Fruit fly (Drosophila melanogaster) whole organism, embryonic: ENCODE measurements around the gene DZIP1.

Experiments
- Antp ChIP-seq: fragments of 200-800 bp; sonication (Bioruptor generic); optimal IDR thresholded peaks from 3 replicates; lab custom pipeline; 2016; ENCODE audit warnings: missing biosample characterization, missing genetic modification characterization
- Awh ChIP-seq: fragments of 200-800 bp; sonication (Bioruptor generic); IDR thresholded peaks from 2 replicates; pipeline ENCODE4, ENCODE4 v1.3.6; 2022; ENCODE audit warnings: missing biosample characterization, missing genetic modification characterization
- BEAF-32 ChIP-seq: fragments of 200-800 bp; sonication (Bioruptor generic); optimal IDR thresholded peaks from 3 replicates; lab custom pipeline; 2017; ENCODE audit warnings: missing biosample characterization, missing genetic modification characterization, mild to moderate bottlenecking, moderate library complexity, missing genetic modification reagents
- Bgb ChIP-seq: fragments of 200-800 bp; sonication (Bioruptor generic); IDR thresholded peaks from 2 replicates; pipeline ENCODE4 v1.3.6; 2022; ENCODE audit warnings: missing biosample characterization, missing genetic modification characterization; ENCODE audit not compliant: partially characterized antibody
- CG10959 ChIP-seq: fragments of 200-800 bp; sonication (Bioruptor generic); IDR thresholded peaks from 2 replicates; pipeline ENCODE4 v1.3.6; 2022; ENCODE audit warnings: missing biosample characterization, missing genetic modification characterization
- CG10979 ChIP-seq: fragments of 200-800 bp; sonication (Bioruptor generic); optimal IDR thresholded peaks from 2 replicates; lab custom pipeline; 2018; ENCODE audit warnings: missing biosample characterization, mild to moderate bottlenecking, missing genetic modification characterization, moderate library complexity
- CG11398 ChIP-seq: fragments of 200-800 bp; sonication (Bioruptor generic); optimal IDR thresholded peaks from 2 replicates; lab custom pipeline; 2016; ENCODE audit warnings: missing biosample characterization, missing genetic modification characterization
- CG11504 ChIP-seq: fragments of 200-800 bp; sonication (Bioruptor generic); optimal IDR thresholded peaks from 3 replicates; lab custom pipeline; 2019; ENCODE audit warnings: missing biosample characterization, mild to moderate bottlenecking, missing genetic modification characterization, moderate library complexity
- CG11695 ChIP-seq: fragments of 200-800 bp; sonication (Bioruptor generic); IDR thresholded peaks from 3 replicates; pipeline ENCODE4 v1.3.6; 2022; ENCODE audit warnings: missing biosample characterization, missing genetic modification characterization
- CG13894 ChIP-seq: fragments of 200-800 bp; sonication (Bioruptor generic); optimal IDR thresholded peaks from 3 replicates; lab custom pipeline; 2018; ENCODE audit warnings: missing biosample characterization, mild to moderate bottlenecking, missing genetic modification characterization, moderate library complexity
- CG14050 ChIP-seq: fragments of 200-800 bp; sonication (Bioruptor generic); IDR thresholded peaks from 3 replicates; pipeline ENCODE4 v1.3.6; 2022; ENCODE audit warnings: missing biosample characterization, missing genetic modification characterization
- CG15601 ChIP-seq: fragments of 200-800 bp; sonication (Bioruptor generic); optimal IDR thresholded peaks from 3 replicates; lab custom pipeline; 2019; ENCODE audit warnings: missing biosample characterization, mild to moderate bottlenecking, missing genetic modification characterization, moderate library complexity
- CG2202 ChIP-seq: fragments of 200-800 bp; sonication (Bioruptor generic); optimal IDR thresholded peaks from 2 replicates; lab custom pipeline; 2018; ENCODE audit warnings: missing biosample characterization, mild to moderate bottlenecking, missing genetic modification characterization
- CG3995 ChIP-seq: fragments of 200-800 bp; sonication (Bioruptor generic); optimal IDR thresholded peaks from 3 replicates; lab custom pipeline; 2016; ENCODE audit warnings: missing biosample characterization, missing genetic modification characterization
- CG6654 ChIP-seq: fragments of 200-800 bp; sonication (Bioruptor generic); optimal IDR thresholded peaks from 2 replicates; lab custom pipeline; 2017; ENCODE audit warnings: missing biosample characterization, mild to moderate bottlenecking, missing genetic modification characterization
- CG6683 ChIP-seq: fragments of 200-800 bp; sonication (Bioruptor generic); optimal IDR thresholded peaks from 2 replicates; lab custom pipeline; 2017; ENCODE audit warnings: missing biosample characterization, mild to moderate bottlenecking, missing genetic modification characterization, missing genetic modification reagents
- CG7357 ChIP-seq: fragments of 200-800 bp; sonication (Bioruptor generic); IDR thresholded peaks from 3 replicates; pipeline ENCODE4 v1.3.6; 2022; ENCODE audit warnings: missing biosample characterization, missing genetic modification characterization
- CG7745 ChIP-seq: fragments of 200-800 bp; sonication (Bioruptor generic); optimal IDR thresholded peaks from 2 replicates; lab custom pipeline; 2018; ENCODE audit warnings: missing biosample characterization, mild to moderate bottlenecking, missing genetic modification characterization, moderate library complexity
- CG7928 ChIP-seq: fragments of 200-800 bp; sonication (Bioruptor generic); optimal IDR thresholded peaks from 2 replicates; lab custom pipeline; 2017; ENCODE audit warnings: missing biosample characterization, mild to moderate bottlenecking, missing genetic modification characterization
- CG8924 ChIP-seq: fragments of 200-800 bp; optimal IDR thresholded peaks from 3 replicates; lab custom pipeline; 2019; ENCODE audit warnings: missing biosample characterization, mild to moderate bottlenecking, missing genetic modification characterization, moderate library complexity
- CTCF ChIP-seq: fragments of 200-800 bp; sonication (Bioruptor generic); optimal IDR thresholded peaks from 2 replicates; lab custom pipeline; 2017; ENCODE audit warnings: missing biosample characterization, mild to moderate bottlenecking, missing genetic modification characterization, moderate library complexity
- ERR ChIP-seq: fragments of 200-800 bp; sonication (Bioruptor generic); optimal IDR thresholded peaks from 2 replicates; lab custom pipeline; 2016; ENCODE audit warnings: missing biosample characterization, missing genetic modification characterization
- Fer1 ChIP-seq: fragments of 200-800 bp; sonication (Bioruptor generic); optimal IDR thresholded peaks from 2 replicates; lab custom pipeline; 2017; ENCODE audit warnings: missing biosample characterization, mild to moderate bottlenecking, missing genetic modification characterization
- Gug ChIP-seq: fragments of 200-800 bp; sonication (Bioruptor generic); IDR thresholded peaks from 4 replicates; pipeline ENCODE4 v1.3.6; 2022; ENCODE audit warnings: missing biosample characterization, missing genetic modification characterization
- H15 ChIP-seq: fragments of 200-800 bp; sonication (Bioruptor generic); IDR thresholded peaks from 3 replicates; pipeline ENCODE4 v1.3.6; 2022; ENCODE audit warnings: missing biosample characterization, missing genetic modification characterization
- Hand ChIP-seq: fragments of 200-800 bp; sonication (Bioruptor generic); optimal IDR thresholded peaks from 2 replicates; lab custom pipeline; 2017; ENCODE audit warnings: mild to moderate bottlenecking, missing biosample characterization, missing genetic modification reagents, missing genetic modification characterization
- Oli ChIP-seq: fragments of 200-800 bp; sonication (Bioruptor generic); optimal IDR thresholded peaks from 2 replicates; lab custom pipeline; 2018; ENCODE audit warnings: missing biosample characterization, mild to moderate bottlenecking, missing genetic modification characterization, moderate library complexity
- Six4 ChIP-seq: fragments of 200-800 bp; sonication (Bioruptor generic); optimal IDR thresholded peaks from 2 replicates; lab custom pipeline; 2016; ENCODE audit warnings: missing biosample characterization, missing genetic modification characterization
- Spps ChIP-seq: fragments of 200-800 bp; sonication (Bioruptor generic); optimal IDR thresholded peaks from 2 replicates; lab custom pipeline; 2018; ENCODE audit warnings: missing biosample characterization, mild to moderate bottlenecking, missing genetic modification characterization
- Ssrp ChIP-seq: fragments of 200-800 bp; sonication (Bioruptor generic); optimal IDR thresholded peaks from 2 replicates; lab custom pipeline; 2018; ENCODE audit warnings: missing biosample characterization, mild to moderate bottlenecking, missing genetic modification characterization, moderate library complexity
- Stat92E ChIP-seq, 3 experiments: fragments of >200 bp in 2 of 3; fragments of 200-800 bp in 1 of 3; sonication (Bioruptor generic) in 1 of 3; optimal IDR thresholded peaks; 2 replicates each; lab custom pipeline; 2017 to 2019; ENCODE audit warnings: missing biosample characterization in 3 of 3, missing genetic modification characterization in 3 of 3, mild to moderate bottlenecking in 1 of 3, moderate library complexity in 1 of 3
- TFAM ChIP-seq: fragments of 200-800 bp; sonication (Bioruptor generic); optimal IDR thresholded peaks from 2 replicates; lab custom pipeline; 2017; ENCODE audit warnings: missing biosample characterization, missing genetic modification characterization, inconsistent platforms
- Tbp ChIP-seq: fragments of >200 bp; optimal IDR thresholded peaks from 2 replicates; lab custom pipeline; 2018; ENCODE audit warnings: missing biosample characterization, missing genetic modification characterization
- ac ChIP-seq: fragments of 200-800 bp; sonication (Bioruptor generic); optimal IDR thresholded peaks from 3 replicates; lab custom pipeline; 2017; ENCODE audit warnings: missing biosample characterization, mild to moderate bottlenecking, missing genetic modification characterization
- amos ChIP-seq: fragments of 200-800 bp; sonication (Bioruptor generic); IDR thresholded peaks from 2 replicates; pipeline ENCODE4 v1.3.6; 2022; ENCODE audit warnings: missing biosample characterization, missing genetic modification characterization; ENCODE audit not compliant: partially characterized antibody
- chif ChIP-seq, 2 experiments: fragments of 200-800 bp; sonication (Bioruptor generic); optimal IDR thresholded peaks; 3 replicates each; lab custom pipeline; 2016; ENCODE audit warnings: missing biosample characterization in 2 of 2, missing genetic modification characterization in 2 of 2
- dysf ChIP-seq: fragments of 200-800 bp; sonication (Bioruptor generic); IDR thresholded peaks from 3 replicates; pipeline ENCODE4 v1.3.6; 2022; ENCODE audit warnings: missing biosample characterization, missing genetic modification characterization
- ewg ChIP-seq: fragments of 200-800 bp; sonication (Bioruptor generic); optimal IDR thresholded peaks from 3 replicates; lab custom pipeline; 2017; ENCODE audit warnings: mild to moderate bottlenecking, missing biosample characterization, missing genetic modification reagents, missing genetic modification characterization
- gem ChIP-seq: fragments of 200-800 bp; sonication (Bioruptor generic); optimal IDR thresholded peaks from 2 replicates; lab custom pipeline; 2019; ENCODE audit warnings: missing biosample characterization, mild to moderate bottlenecking, missing genetic modification characterization, moderate library complexity
- jing ChIP-seq: fragments of 200-800 bp; sonication (Bioruptor generic); optimal IDR thresholded peaks from 2 replicates; lab custom pipeline; 2018; ENCODE audit warnings: missing biosample characterization, mild to moderate bottlenecking, missing genetic modification characterization
- ken ChIP-seq: fragments of 200-800 bp; sonication (Bioruptor generic); IDR thresholded peaks from 3 replicates; pipeline ENCODE4 v1.3.6; 2022; ENCODE audit warnings: missing biosample characterization, missing genetic modification characterization
- klu ChIP-seq: fragments of 200-800 bp; sonication (Bioruptor generic); IDR thresholded peaks from 2 replicates; pipeline ENCODE4 v1.3.6; 2022; ENCODE audit warnings: missing biosample characterization, missing genetic modification characterization
- peb ChIP-seq: fragments of 200-800 bp; sonication (Bioruptor generic); IDR thresholded peaks from 2 replicates; pipeline ENCODE4 v1.3.6; 2022; ENCODE audit warnings: missing biosample characterization, missing genetic modification characterization
- phol ChIP-seq: fragments of 200-800 bp; sonication (Bioruptor generic); optimal IDR thresholded peaks from 3 replicates; lab custom pipeline; 2018; ENCODE audit warnings: missing biosample characterization, mild to moderate bottlenecking, missing genetic modification characterization, moderate library complexity
- prd ChIP-seq, 3 experiments: fragments of >200 bp in 2 of 3; fragments of 200-800 bp in 1 of 3; sonication (Bioruptor generic) in 1 of 3; optimal IDR thresholded peaks in 2 of 3; IDR thresholded peaks in 1 of 3; 2 replicates in 2 of 3; 3 replicates in 1 of 3; pipeline versions ENCODE4 v1.3.6 to Lab custom; 2017 to 2022; ENCODE audit warnings: missing biosample characterization in 1 of 3, missing genetic modification characterization in 1 of 3
- scrt ChIP-seq: fragments of 200-800 bp; sonication (Bioruptor generic); optimal IDR thresholded peaks from 2 replicates; lab custom pipeline; 2018; ENCODE audit warnings: missing biosample characterization, mild to moderate bottlenecking, missing genetic modification characterization, moderate library complexity
- slbo ChIP-seq: fragments of 200-800 bp; sonication (Bioruptor generic); IDR thresholded peaks from 2 replicates; pipeline ENCODE4 v1.3.6; 2022; ENCODE audit warnings: missing biosample characterization, missing genetic modification characterization
- sqz ChIP-seq: fragments of 200-800 bp; sonication (Bioruptor generic); optimal IDR thresholded peaks from 3 replicates; lab custom pipeline; 2018; ENCODE audit warnings: missing biosample characterization, mild to moderate bottlenecking, missing genetic modification characterization
- zen ChIP-seq: fragments of 200-800 bp; sonication (Bioruptor generic); optimal IDR thresholded peaks from 3 replicates; lab custom pipeline; 2018; ENCODE audit warnings: missing biosample characterization, mild to moderate bottlenecking, missing genetic modification characterization, moderate library complexity
- zfh1 ChIP-seq: fragments of 200-800 bp; sonication (Bioruptor generic); IDR thresholded peaks from 3 replicates; pipeline ENCODE4 v1.3.6; 2022; ENCODE audit warnings: missing biosample characterization, missing genetic modification characterization

Gene DZIP1

dm6 chr3R:24525983-24526661 is 11.0 kb downstream of the DZIP1 start (continued):
- no peak for TF ChIP-seq CG6683 (GFP tag; lab: Kevin White, UChicago)
- peak; percentile 54; the same call in 2 of the 3 replicates for TF ChIP-seq dysf
- no peak for TF ChIP-seq prd (optimal IDR thresholded peaks at IDR 0.05; lab: Kevin White, UChicago)
- peak; percentile 54 for TF ChIP-seq prd (GFP tag; IDR thresholded peaks at IDR 0.05; lab: Robert Waterston, UW)
- no peak for TF ChIP-seq CG7928 (GFP tag; lab: Kevin White, UChicago)
- TF ChIP-seq Oli (tag; lab: Kevin White, UChicago): no peak
- TF ChIP-seq BEAF-32 (GFP tag; lab: Kevin White, UChicago): no peak
- TF ChIP-seq ERR (GFP tag; lab: Kevin White, UChicago): no peak
- TF ChIP-seq CG8924: no peak
- TF ChIP-seq CG6654: no peak
- peak; percentile 49 for TF ChIP-seq Awh (GFP tag; lab: Robert Waterston, UW)
- no peak for TF ChIP-seq ewg (GFP tag; lab: Kevin White, UChicago)
- TF ChIP-seq TFAM (GFP tag; lab: Kevin White, UChicago): no peak
- TF ChIP-seq phol (tag; lab: Kevin White, UChicago): no peak
- TF ChIP-seq sqz (GFP tag; lab: Kevin White, UChicago): no peak
- no peak for TF ChIP-seq Spps (tag; lab: Kevin White, UChicago)
- no peak; the same call in 2 of the 3 replicates for TF ChIP-seq CG14050
- peak; percentile 45; the same call in 1 of the 3 replicates for TF ChIP-seq CG11695
- TF ChIP-seq peb (GFP tag; lab: Robert Waterston, UW): no peak
- TF ChIP-seq ken (GFP tag; lab: Robert Waterston, UW): no peak
- TF ChIP-seq Hand: no peak
- TF ChIP-seq slbo: peak; percentile 35; the same call in 1 of the 2 replicates
- TF ChIP-seq CTCF: no peak
- TF ChIP-seq scrt (GFP tag; lab: Kevin White, UChicago): no peak
- TF ChIP-seq CG7745: no peak
- no peak for TF ChIP-seq zen (tag; lab: Kevin White, UChicago)
- TF ChIP-seq Ssrp (tag; lab: Kevin White, UChicago): no peak
- TF ChIP-seq klu (GFP tag; lab: Robert Waterston, UW): no peak
- peak; percentile 39; the same call in 1 of the 3 replicates for TF ChIP-seq H15 (GFP tag; lab: Robert Waterston, UW)
- TF ChIP-seq Bgb (GFP tag; lab: Robert Waterston, UW): no peak
- TF ChIP-seq CG2202 (tag; lab: Kevin White, UChicago): no peak
- peak; percentile 28 for TF ChIP-seq Fer1 (GFP tag; lab: Kevin White, UChicago)
- no peak for TF ChIP-seq CG3995 (GFP tag; lab: Kevin White, UChicago)
- no peak for TF ChIP-seq Tbp (GFP tag; lab: Kevin White, UChicago)
- no peak for TF ChIP-seq Gug (GFP tag; lab: Robert Waterston, UW)
- no peak for TF ChIP-seq Six4 (GFP tag; lab: Kevin White, UChicago)
- TF ChIP-seq jing: no peak
- TF ChIP-seq CG13894 (tag; lab: Kevin White, UChicago): no peak
- no peak for TF ChIP-seq gem (tag; lab: Kevin White, UChicago)
- TF ChIP-seq CG11398 (GFP tag; lab: Kevin White, UChicago): no peak
- no peak for TF ChIP-seq Antp
- TF ChIP-seq zfh1 (GFP tag; lab: Robert Waterston, UW): no peak
- no peak for TF ChIP-seq CG15601 (tag; lab: Kevin White, UChicago)
- TF ChIP-seq CG11504 (tag; lab: Kevin White, UChicago): no peak
- TF ChIP-seq chif (GFP tag; optimal IDR thresholded peaks at IDR 0.05; lab: Kevin White, UChicago): no peak
- TF ChIP-seq amos (GFP tag; lab: Robert Waterston, UW): no peak
- no peak for TF ChIP-seq CG10959
- TF ChIP-seq CG10979: no peak
- TF ChIP-seq ac: no peak
- 0 out of 3 replicates have a peak, but pooled peaks have one; percentile 19 for TF ChIP-seq CG7357
- no peak for TF ChIP-seq Stat92E (GFP tag; optimal IDR thresholded peaks at IDR 0.05; lab: Kevin White, UChicago)
